Fruit fly (Drosophila melanogaster) Kc167 (cell line): ENCODE measurements around the gene scu.

ENCODE experiments used
- Myc ChIP-seq: fragments of >200 bp; optimal IDR thresholded peaks from 2 replicates; lab custom pipeline; 2017; ENCODE audit warnings: missing external identifiers
- Sin3A ChIP-seq: fragments of >200 bp; optimal IDR thresholded peaks from 2 replicates; lab custom pipeline; 2018; ENCODE audit warnings: missing external identifiers
- h ChIP-seq: fragments of >200 bp; optimal IDR thresholded peaks from 3 replicates; lab custom pipeline; 2018; ENCODE audit warnings: missing external identifiers
- insv ChIP-seq: fragments of >200 bp; optimal IDR thresholded peaks from 3 replicates; lab custom pipeline; 2018; ENCODE audit warnings: missing external identifiers
- psq ChIP-seq: fragments of >200 bp; optimal IDR thresholded peaks from 2 replicates; lab custom pipeline; 2017; ENCODE audit warnings: missing external identifiers
- ttk ChIP-seq: sonication (Bioruptor generic); optimal IDR thresholded peaks from 2 replicates; lab custom pipeline; 2017; ENCODE audit warnings: missing external identifiers

The scu gene

dm6 chrX:18090333-18090732 lies 726 bp upstream of the scu start, which contains the start of gene Swt1:
Swt1 (minus strand) TSS chrX:18090509.
- no peak for TF ChIP-seq ttk

- TF ChIP-seq ttk (peak; percentile 94), psq (no peak)
Measured at dm6 chrX:18092126-18092525, 1.1 kb downstream of the scu start.

dm6 chrX:18092810-18093222 lies 1.8 kb downstream of the scu start, which contains the start of gene RhoGAP16F:
RhoGAP16F (plus strand) TSS chrX:18093145.
- TF ChIP-seq Myc (lab: Kevin White, UChicago) = no peak
- TF ChIP-seq Sin3A (lab: Kevin White, UChicago) = no peak
- no peak for TF ChIP-seq h (lab: Kevin White, UChicago)
- no peak for TF ChIP-seq insv (lab: Kevin White, UChicago)
- TF ChIP-seq ttk = no peak
- no peak for TF ChIP-seq psq

- no peak for TF ChIP-seq insv (lab: Kevin White, UChicago)
- TF ChIP-seq ttk = no peak
- TF ChIP-seq Sin3A (lab: Kevin White, UChicago) = no peak
- TF ChIP-seq psq = no peak
Measured at dm6 chrX:18094130-18094529, 3.1 kb downstream of the scu start.

- TF ChIP-seq Myc (lab: Kevin White, UChicago) (no peak), h (lab: Kevin White, UChicago) (no peak), insv (lab: Kevin White, UChicago) (no peak), psq (no peak), Sin3A (lab: Kevin White, UChicago) (no peak), ttk (no peak)
Measured at dm6 chrX:18094747-18095352, 3.8 kb downstream of the scu start.

DNA sequence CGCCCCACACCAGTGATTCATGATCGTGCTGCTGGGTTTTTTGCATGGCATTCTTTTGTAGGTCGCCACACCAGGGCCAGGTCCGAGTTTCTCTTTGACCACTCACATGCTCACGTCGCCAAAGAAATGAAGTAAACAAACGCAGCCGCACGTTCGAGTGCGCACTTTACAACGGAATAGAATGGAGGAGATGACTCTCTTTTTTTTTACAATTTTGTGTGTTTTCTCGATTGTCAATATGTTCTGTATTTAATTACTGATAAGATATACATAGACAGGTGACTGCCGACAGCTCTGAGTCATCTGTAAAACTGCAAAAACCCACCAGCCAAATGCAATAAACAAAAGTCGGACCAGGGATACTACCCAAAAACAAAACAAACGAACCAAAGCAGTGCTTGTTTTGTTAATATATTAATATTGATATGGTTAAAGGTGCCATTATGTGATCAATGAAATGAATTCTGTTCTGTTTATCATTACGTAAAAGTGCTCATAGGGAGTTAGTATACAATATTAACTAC lies 9.1 kb downstream of the scu start:
- no peak for TF ChIP-seq psq

- no peak for TF ChIP-seq psq
- TF ChIP-seq h (lab: Kevin White, UChicago) = no peak
- TF ChIP-seq insv (lab: Kevin White, UChicago) = no peak
- no peak for TF ChIP-seq Myc (lab: Kevin White, UChicago)
- TF ChIP-seq ttk = no peak
- TF ChIP-seq Sin3A (lab: Kevin White, UChicago) = no peak
Measured at dm6 chrX:18101098-18101711, 10.1 kb downstream of the scu start, which contains the start of gene Mvb12. Mvb12 (minus strand) TSS chrX:18101314.

DNA sequence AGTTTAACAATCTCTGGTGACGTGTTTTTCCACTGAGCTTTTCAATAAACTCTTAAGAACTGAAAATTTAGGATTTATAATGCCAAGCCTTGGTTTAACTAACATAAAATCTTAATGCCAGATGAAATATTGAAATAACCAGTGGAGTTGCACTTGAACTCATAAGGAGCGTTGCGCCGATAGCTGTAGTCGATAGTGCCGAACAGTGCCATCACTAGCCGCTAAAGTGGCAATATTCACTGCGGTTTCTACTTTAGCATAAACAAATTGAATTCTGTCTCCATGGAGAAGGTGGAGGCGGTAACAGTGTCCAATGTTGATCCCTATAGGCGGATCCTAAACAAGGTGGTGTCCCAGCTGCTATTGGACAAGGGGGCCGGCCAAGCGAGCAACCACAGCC lies 10.7 kb downstream of the scu start, which contains the start of gene Taf8:
Gene Taf8 (plus strand): TSS at position 193 of the 400 bp plus-strand sequence.
- no peak for TF ChIP-seq Myc (lab: Kevin White, UChicago)
- TF ChIP-seq ttk = no peak
- TF ChIP-seq psq = no peak
- no peak for TF ChIP-seq h (lab: Kevin White, UChicago)
- TF ChIP-seq insv (lab: Kevin White, UChicago) = no peak
- TF ChIP-seq Sin3A (lab: Kevin White, UChicago) = no peak

DNA sequence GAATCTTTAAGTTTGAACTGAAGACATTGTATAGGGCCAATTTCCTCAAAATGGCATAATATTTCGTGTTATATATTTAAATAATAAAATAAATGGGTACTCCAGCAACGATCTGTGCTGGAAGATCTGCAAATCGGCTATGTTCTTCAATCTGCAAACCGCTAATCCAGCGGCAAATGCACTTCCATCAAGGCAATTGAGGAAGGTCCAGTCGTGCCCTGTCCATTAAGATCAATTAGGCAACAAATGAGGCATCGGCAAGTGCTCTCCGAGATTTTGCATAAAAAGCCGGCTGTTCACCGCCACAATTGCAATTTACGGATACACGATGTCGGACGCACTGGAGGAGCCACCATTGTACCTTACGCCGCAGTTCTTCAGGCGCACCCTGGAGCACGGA lies 12.3 kb downstream of the scu start, which contains the start of gene CG7135:
Gene CG7135 (plus strand): TSS at position 301 of the 400 bp plus-strand sequence.
- no peak for TF ChIP-seq Myc (lab: Kevin White, UChicago)
- TF ChIP-seq h (lab: Kevin White, UChicago) = no peak
- no peak for TF ChIP-seq insv (lab: Kevin White, UChicago)
- no peak for TF ChIP-seq psq
- no peak for TF ChIP-seq ttk
- TF ChIP-seq Sin3A (lab: Kevin White, UChicago) = no peak

dm6 chrX:18106686-18107085 lies 15.6 kb downstream of the scu start:
- TF ChIP-seq psq (no peak), ttk (no peak), h (lab: Kevin White, UChicago) (no peak), Myc (lab: Kevin White, UChicago) (no peak), insv (lab: Kevin White, UChicago) (no peak)

- no peak for TF ChIP-seq ttk
Measured at dm6 chrX:18108676-18109075, 17.6 kb downstream of the scu start.

DNA sequence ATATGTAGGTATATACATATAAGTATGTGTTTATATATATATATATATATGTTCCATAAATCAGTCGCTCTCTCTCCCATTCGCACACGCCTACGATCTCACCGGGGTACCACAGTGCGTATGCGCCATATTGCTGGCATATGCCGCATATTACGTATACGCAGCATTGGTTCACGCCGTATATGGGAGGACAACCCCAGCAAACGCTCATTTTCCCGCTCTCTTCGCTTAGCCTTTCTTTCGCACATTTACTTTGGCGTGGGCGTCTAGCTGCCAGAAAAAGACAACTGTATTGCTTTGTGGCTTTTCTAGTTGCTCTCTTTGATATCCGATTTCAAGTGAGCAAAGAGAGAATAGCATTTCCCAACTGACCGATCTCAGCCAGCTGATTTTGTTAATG lies 23.7 kb downstream of the scu start:
- no peak for TF ChIP-seq h (lab: Kevin White, UChicago)
- TF ChIP-seq insv (lab: Kevin White, UChicago) = no peak
- TF ChIP-seq psq = no peak
- TF ChIP-seq Myc (lab: Kevin White, UChicago) = no peak
- no peak for TF ChIP-seq Sin3A (lab: Kevin White, UChicago)
- TF ChIP-seq ttk = no peak

DNA sequence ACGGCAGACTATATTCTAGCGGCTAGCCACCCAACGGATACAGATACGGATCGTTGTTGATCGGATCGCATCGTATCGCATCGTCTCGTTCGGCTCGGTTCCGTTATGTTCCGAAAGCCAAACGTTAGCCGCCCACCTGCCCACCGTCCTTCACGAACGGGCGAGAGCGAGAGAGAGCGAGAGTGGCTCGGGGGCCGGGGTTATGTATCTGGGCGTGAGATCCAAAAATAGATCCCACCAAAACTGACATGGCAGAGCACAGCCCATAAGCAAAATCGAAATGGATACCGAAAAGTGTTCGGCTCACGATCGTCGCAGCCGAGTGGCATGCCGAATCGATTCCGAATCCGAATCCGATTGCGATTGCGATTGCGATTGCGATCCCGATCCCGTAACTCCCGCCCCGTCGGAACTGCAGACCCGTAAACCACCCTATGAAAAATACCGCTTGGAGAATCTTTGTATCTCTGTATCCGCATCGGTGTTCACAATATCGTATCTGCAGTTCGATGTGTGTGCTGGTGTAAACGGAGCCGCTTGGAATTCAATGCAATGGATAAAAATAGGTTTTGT lies 25.8 kb downstream of the scu start, which contains the start of gene wupA:
Gene wupA (minus strand): TSS at position 112 of the 573 bp plus-strand sequence.
- TF ChIP-seq ttk = no peak
